Fruit fly (Drosophila melanogaster): ENCODE measurements around the gene CG1486.

CG1486 gene

DNA sequence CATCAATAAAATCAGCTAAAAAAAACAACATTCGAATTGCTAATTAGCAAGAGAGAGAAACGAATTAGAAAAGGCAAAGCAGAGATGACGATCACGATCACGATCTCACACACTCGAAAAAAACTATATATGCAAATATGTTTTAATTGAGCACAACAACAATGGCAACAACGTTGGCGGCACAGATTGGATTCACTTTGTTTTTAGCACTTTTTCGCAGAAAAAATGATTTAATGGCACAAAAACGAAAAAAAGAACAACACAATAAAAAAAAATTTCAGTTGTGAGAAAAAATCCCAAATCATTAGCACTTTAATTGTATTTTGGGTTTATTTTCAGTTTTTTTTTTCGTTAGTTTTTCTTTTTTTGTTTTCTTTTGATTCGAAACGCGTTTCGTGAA is 43.2 kb upstream of the CG1486 start (continued):
- no peak for TF ChIP-seq dsx (GFP tag; optimal IDR thresholded peaks at IDR 0.05; ENCODE audit: poor library complexity, severe bottlenecking)
- no peak for TF ChIP-seq cyc (GFP tag; optimal IDR thresholded peaks at IDR 0.05)
- TF ChIP-seq CG11902 (GFP tag; optimal IDR thresholded peaks at IDR 0.05), result no peak
- peak; percentile 13 for TF ChIP-seq CG6276 (GFP tag; optimal IDR thresholded peaks at IDR 0.05)
- TF ChIP-seq ss (GFP tag; optimal IDR thresholded peaks at IDR 0.05), result no peak
- TF ChIP-seq dac (GFP tag; optimal IDR thresholded peaks at IDR 0.05), result peak; percentile 20
- no peak for TF ChIP-seq CG8119 (GFP tag; IDR thresholded peaks at IDR 0.05)
- no peak for TF ChIP-seq eg (GFP tag; IDR thresholded peaks at IDR 0.05)
- peak; percentile 22 for TF ChIP-seq Hr4 (GFP tag; optimal IDR thresholded peaks at IDR 0.05)
- TF ChIP-seq Met (GFP tag; optimal IDR thresholded peaks at IDR 0.05), result no peak
- no peak for TF ChIP-seq Smox (GFP tag; optimal IDR thresholded peaks at IDR 0.05)
- TF ChIP-seq CG10631 (GFP tag; optimal IDR thresholded peaks at IDR 0.05), result peak; percentile 38
- TF ChIP-seq spab (GFP tag; optimal IDR thresholded peaks at IDR 0.05), result no peak
- TF ChIP-seq net (GFP tag; optimal IDR thresholded peaks at IDR 0.05), result no peak
- 0 out of 2 replicates have a peak, but pooled peaks have one; percentile 33 for TF ChIP-seq CG15336 (GFP tag; IDR thresholded peaks at IDR 0.05)

dm6 chrX:21281039-21281911 is 42.6 kb upstream of the CG1486 start, which contains the start of gene Mnr:
Gene Mnr, minus strand, starts transcription at chrX:21281171.
- TF ChIP-seq pdm3 (GFP tag; optimal IDR thresholded peaks at IDR 0.05), result peak; percentile 50
- no peak for TF ChIP-seq dac (GFP tag; optimal IDR thresholded peaks at IDR 0.05)
- TF ChIP-seq Eip75B (GFP tag; optimal IDR thresholded peaks at IDR 0.05), result peak; percentile 15
- TF ChIP-seq Hr38 (GFP tag; optimal IDR thresholded peaks at IDR 0.05), result no peak
- TF ChIP-seq CG6276 (GFP tag; optimal IDR thresholded peaks at IDR 0.05), result no peak
- peak; percentile 29 for TF ChIP-seq dsx (GFP tag; optimal IDR thresholded peaks at IDR 0.05; ENCODE audit: poor library complexity, severe bottlenecking)
- peak; percentile 85 for TF ChIP-seq Eip78C (GFP tag)
- TF ChIP-seq CG16779 (tag; optimal IDR thresholded peaks at IDR 0.05), result no peak
- TF ChIP-seq CG6854 (GFP tag; optimal IDR thresholded peaks at IDR 0.05), result no peak
- peak; percentile 46 for TF ChIP-seq CG31627 (GFP tag; optimal IDR thresholded peaks at IDR 0.05)
- peak; percentile 13 for TF ChIP-seq CG3032 (tag; optimal IDR thresholded peaks at IDR 0.05)
- TF ChIP-seq lz (GFP tag; optimal IDR thresholded peaks at IDR 0.05), result peak; percentile 46
- peak; percentile 2 for TF ChIP-seq Sox14 (GFP tag; optimal IDR thresholded peaks at IDR 0.05)
- TF ChIP-seq Hr39 (GFP tag; optimal IDR thresholded peaks at IDR 0.05), result peak; percentile 58
- no peak for TF ChIP-seq Blimp-1 (GFP tag; optimal IDR thresholded peaks at IDR 0.05)
- TF ChIP-seq achi (GFP tag; optimal IDR thresholded peaks at IDR 0.05), result peak; percentile 18
- TF ChIP-seq svp (GFP tag), result peak; percentile 84
- no peak for TF ChIP-seq Gug (GFP tag; IDR thresholded peaks at IDR 0.05)
- TF ChIP-seq Met (GFP tag; optimal IDR thresholded peaks at IDR 0.05), result peak; percentile 57
- peak; percentile 56 for TF ChIP-seq vri (GFP tag; optimal IDR thresholded peaks at IDR 0.05)
- TF ChIP-seq topi (GFP tag; optimal IDR thresholded peaks at IDR 0.05), result peak; percentile 54
- peak; percentile 41 for TF ChIP-seq Smox (GFP tag; optimal IDR thresholded peaks at IDR 0.05)
- TF ChIP-seq CG8632 (GFP tag; optimal IDR thresholded peaks at IDR 0.05), result no peak
- TF ChIP-seq net (GFP tag; optimal IDR thresholded peaks at IDR 0.05), result peak; percentile 81
- peak; percentile 52 for TF ChIP-seq Sox102F (GFP tag; optimal IDR thresholded peaks at IDR 0.05)
- TF ChIP-seq CG9139 (GFP tag; optimal IDR thresholded peaks at IDR 0.05), result no peak
- TF ChIP-seq Sox15 (GFP tag; optimal IDR thresholded peaks at IDR 0.05), result peak; percentile 1
- peak in 1 of 2 experiments; percentile 58 for TF ChIP-seq salr (GFP tag; optimal IDR thresholded peaks at IDR 0.05)
- TF ChIP-seq Lpt (GFP tag; optimal IDR thresholded peaks at IDR 0.05), result no peak
- peak; percentile 19 for TF ChIP-seq CG6808 (GFP tag; optimal IDR thresholded peaks at IDR 0.05)
- peak; percentile 54; the same call in 2 of the 3 replicates for TF ChIP-seq eg (GFP tag; IDR thresholded peaks at IDR 0.05)
- peak; percentile 47; the same call in 1 of the 3 replicates for TF ChIP-seq CG6163 (GFP tag; IDR thresholded peaks at IDR 0.05)
- no peak for TF ChIP-seq spab (GFP tag; optimal IDR thresholded peaks at IDR 0.05)
- TF ChIP-seq CG10669 (GFP tag; optimal IDR thresholded peaks at IDR 0.05), result peak; percentile 16
- TF ChIP-seq CG32006 (GFP tag; optimal IDR thresholded peaks at IDR 0.05), result peak; percentile 71
- peak; percentile 43 for TF ChIP-seq OdsH (GFP tag; optimal IDR thresholded peaks at IDR 0.05)
- TF ChIP-seq CG8319 (GFP tag; optimal IDR thresholded peaks at IDR 0.05), result no peak
- peak in 1 of 2 experiments; percentile 32 for TF ChIP-seq ss (GFP tag; optimal IDR thresholded peaks at IDR 0.05)
- TF ChIP-seq Ets21C (GFP tag; optimal IDR thresholded peaks at IDR 0.05), result peak; percentile 51
- peak; percentile 40 for TF ChIP-seq Hr4 (GFP tag; optimal IDR thresholded peaks at IDR 0.05)
- TF ChIP-seq Ets96B (tag; optimal IDR thresholded peaks at IDR 0.05), result no peak
- TF ChIP-seq CG1621 (tag; optimal IDR thresholded peaks at IDR 0.05), result peak; percentile 17

Data from whole organism, prepupa.